Worm (Caenorhabditis elegans) whole organism, L2 larva: ENCODE measurements around the gene pct-1.

Experiments
- C34F6.9 ChIP-seq: fragments of 150-350 bp; optimal IDR thresholded peaks from 2 replicates; lab custom pipeline; 2014; ENCODE audit warnings: missing biosample characterization, missing genetic modification characterization
- ama-1 ChIP-seq: fragments of 150-350 bp; optimal IDR thresholded peaks from 2 replicates; lab custom pipeline; 2018; ENCODE audit warnings: inconsistent platforms
- blmp-1 ChIP-seq: sonication (generic microtip); optimal IDR thresholded peaks from 2 replicates; lab custom pipeline; 2017; ENCODE audit warnings: missing genetic modification characterization, mild to moderate bottlenecking, missing compliant biosample characterization, antibody characterized with exemption, moderate library complexity; ENCODE audit not compliant: insufficient read depth
- ceh-16 ChIP-seq: fragments of 150-350 bp; optimal IDR thresholded peaks from 2 replicates; lab custom pipeline; 2014; ENCODE audit warnings: missing biosample characterization, missing genetic modification characterization
- crh-2 ChIP-seq: sonication (generic microtip); optimal IDR thresholded peaks from 2 replicates; lab custom pipeline; 2017; ENCODE audit warnings: missing biosample characterization, missing genetic modification characterization
- dmd-4 ChIP-seq: sonication (generic microtip); optimal IDR thresholded peaks from 2 replicates; lab custom pipeline; 2017; ENCODE audit warnings: missing biosample characterization, missing genetic modification characterization
- egl-27 ChIP-seq: sonication (generic microtip); optimal IDR thresholded peaks from 3 replicates; lab custom pipeline; 2017; ENCODE audit warnings: missing biosample characterization, missing genetic modification reagents, missing genetic modification characterization
- elt-3 ChIP-seq: sonication (generic microtip); optimal IDR thresholded peaks from 2 replicates; lab custom pipeline; 2017; ENCODE audit warnings: missing biosample characterization, missing genetic modification characterization
- fos-1 ChIP-seq: fragments of 150-350 bp; optimal IDR thresholded peaks from 2 replicates; lab custom pipeline; 2014; ENCODE audit warnings: missing biosample characterization, missing genetic modification characterization
- lin-13 ChIP-seq: fragments of 150-350 bp; optimal IDR thresholded peaks from 2 replicates; lab custom pipeline; 2014; ENCODE audit warnings: missing biosample characterization, missing genetic modification reagents, missing genetic modification characterization
- lin-39 ChIP-seq: fragments of 150-350 bp; optimal IDR thresholded peaks from 2 replicates; lab custom pipeline; 2014; ENCODE audit warnings: missing biosample characterization, missing genetic modification reagents, missing genetic modification characterization
- lsy-2 ChIP-seq, 2 experiments: fragments of 150-350 bp in 1 of 2; sonication (generic microtip) in 1 of 2; optimal IDR thresholded peaks; 2 replicates each; lab custom pipeline; 2014 to 2017; ENCODE audit warnings: missing biosample characterization in 2 of 2, missing genetic modification characterization in 2 of 2
- mab-5 ChIP-seq: fragments of 150-350 bp; optimal IDR thresholded peaks from 2 replicates; lab custom pipeline; 2014; ENCODE audit warnings: missing biosample characterization, missing genetic modification characterization
- nhr-12 ChIP-seq: fragments of 150-350 bp; optimal IDR thresholded peaks from 2 replicates; lab custom pipeline; 2014; ENCODE audit warnings: missing biosample characterization, missing genetic modification characterization
- nhr-129 ChIP-seq: fragments of 150-350 bp; optimal IDR thresholded peaks from 2 replicates; lab custom pipeline; 2014; ENCODE audit warnings: missing biosample characterization, missing genetic modification characterization
- nhr-21 ChIP-seq: fragments of 150-350 bp; optimal IDR thresholded peaks from 2 replicates; lab custom pipeline; 2014; ENCODE audit warnings: missing biosample characterization, missing genetic modification characterization
- nhr-25 ChIP-seq: fragments of 150-350 bp; sonication (generic microtip); optimal IDR thresholded peaks from 3 replicates; lab custom pipeline; 2014; ENCODE audit warnings: missing biosample characterization, missing genetic modification characterization
- nhr-77 ChIP-seq: fragments of 150-350 bp; optimal IDR thresholded peaks from 2 replicates; lab custom pipeline; 2014; ENCODE audit warnings: missing biosample characterization, missing genetic modification characterization
- peb-1 ChIP-seq: fragments of 150-350 bp; optimal IDR thresholded peaks from 2 replicates; lab custom pipeline; 2014; ENCODE audit warnings: missing biosample characterization, missing genetic modification characterization
- sma-9 ChIP-seq, 2 experiments: fragments of 150-350 bp in 1 of 2; sonication (generic microtip) in 1 of 2; optimal IDR thresholded peaks; 2 replicates each; lab custom pipeline; 2014 to 2016; ENCODE audit warnings: missing genetic modification characterization in 2 of 2, mild to moderate bottlenecking in 1 of 2, missing biosample characterization in 1 of 2, missing compliant biosample characterization in 1 of 2, missing genetic modification reagents in 1 of 2, moderate library complexity in 1 of 2
- unc-39 ChIP-seq: fragments of 150-350 bp; optimal IDR thresholded peaks from 2 replicates; lab custom pipeline; 2014; ENCODE audit warnings: missing biosample characterization, missing genetic modification characterization
- unc-55 ChIP-seq: fragments of 150-350 bp; sonication (generic microtip); optimal IDR thresholded peaks from 3 replicates; lab custom pipeline; 2014; ENCODE audit warnings: missing biosample characterization, missing genetic modification reagents, missing genetic modification characterization
- ztf-1 ChIP-seq: fragments of 200-800 bp; sonication (Bioruptor generic); conservative IDR thresholded peaks from 2 replicates; pipeline ENCODE4 v1.3.6; 2022; ENCODE audit warnings: missing genetic modification characterization, missing compliant biosample characterization
- ztf-4 ChIP-seq: fragments of 150-350 bp; optimal IDR thresholded peaks from 2 replicates; lab custom pipeline; 2014; ENCODE audit warnings: missing biosample characterization, missing genetic modification characterization

pct-1 gene

DNA sequence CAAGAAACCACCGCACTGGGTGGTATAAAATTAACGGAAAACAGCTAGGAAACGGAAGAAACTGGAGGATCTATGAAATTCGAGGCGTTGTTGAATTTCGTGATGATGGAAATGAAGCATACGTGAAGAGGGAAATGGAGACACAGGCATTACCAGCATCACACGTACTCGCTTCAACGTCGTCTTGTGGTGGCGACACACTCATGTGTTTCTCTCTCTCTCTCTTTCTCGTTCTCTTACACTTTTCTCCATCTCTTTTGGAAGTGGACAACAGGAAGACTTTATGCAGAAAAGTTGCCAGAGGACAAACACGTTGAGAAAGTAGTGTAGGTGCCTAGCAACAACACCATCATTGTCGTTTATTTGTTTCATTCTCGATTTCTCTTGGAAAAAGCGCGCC is 56.1 kb downstream of the pct-1 start (continued):
- TF ChIP-seq blmp-1 (tag; lab: Kevin White, UChicago) = no peak
- no peak for TF ChIP-seq lin-13 (GFP tag; lab: Kevin White, UChicago)
- TF ChIP-seq ceh-16 (tag; lab: Kevin White, UChicago) = no peak
- no peak for TF ChIP-seq ama-1 (lab: Kevin White, UChicago)
- TF ChIP-seq nhr-21 = no peak
- TF ChIP-seq nhr-25 (tag; lab: Kevin White, UChicago) = no peak
- TF ChIP-seq nhr-77 (tag; lab: Kevin White, UChicago) = no peak
- TF ChIP-seq, all 48 proteins: peak for 7

DNA sequence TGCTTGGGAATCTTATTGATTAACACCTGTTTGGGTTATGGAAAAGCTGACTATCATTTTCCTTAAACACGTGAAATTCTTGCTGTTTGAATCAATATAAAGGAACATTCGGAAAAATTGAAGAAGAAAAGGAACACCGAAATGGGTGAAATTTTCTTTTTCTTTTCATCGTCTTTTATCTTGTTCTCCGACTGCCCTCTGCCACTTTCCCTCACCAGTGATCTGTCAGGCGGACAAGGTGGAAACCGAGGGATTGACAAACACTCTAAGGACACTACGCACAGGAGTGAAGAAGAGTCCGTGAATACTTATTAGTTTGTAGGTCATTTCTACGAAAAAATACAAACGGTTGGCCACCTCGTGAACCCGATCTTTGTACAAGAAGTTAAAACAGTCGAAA is 57.0 kb downstream of the pct-1 start:
- TF ChIP-seq egl-27 (no peak), nhr-21 (no peak), mab-5 (tag; lab: Kevin White, UChicago) (no peak), blmp-1 (tag; lab: Kevin White, UChicago) (peak; percentile 42), unc-55 (GFP tag; lab: Kevin White, UChicago) (no peak)

- peak; percentile 44 for TF ChIP-seq crh-2 (tag; lab: Kevin White, UChicago)
- no peak for TF ChIP-seq unc-39 (tag; lab: Kevin White, UChicago)
- peak; percentile 57 for TF ChIP-seq fos-1 (tag; lab: Kevin White, UChicago)
- peak; percentile 20 for TF ChIP-seq nhr-129
- peak; percentile 14 for TF ChIP-seq sma-9 (GFP tag; optimal IDR thresholded peaks at IDR 0.05; lab: Kevin White, UChicago)
- no peak for TF ChIP-seq sma-9 (tag; optimal IDR thresholded peaks at IDR 0.05; lab: Kevin White, UChicago)
- no peak for TF ChIP-seq lin-39 (tag; lab: Kevin White, UChicago)
- TF ChIP-seq ztf-4 (tag; lab: Kevin White, UChicago) = no peak
- TF ChIP-seq lin-13 (GFP tag; lab: Kevin White, UChicago) = no peak
- no peak for TF ChIP-seq dmd-4 (tag; lab: Kevin White, UChicago)
- peak; percentile 6 for TF ChIP-seq egl-27
- no peak for TF ChIP-seq unc-55 (GFP tag; lab: Kevin White, UChicago)
- no peak for TF ChIP-seq C34F6.9 (tag; lab: Kevin White, UChicago)
Measured at ce11 chrIV:8234088-8234496, 57.8 kb downstream of the pct-1 start.

ce11 chrIV:8235114-8235686 is 58.9 kb downstream of the pct-1 start:
- no peak for TF ChIP-seq egl-27
- peak in 1 of 2 experiments; percentile 11 for TF ChIP-seq lsy-2 (tag; optimal IDR thresholded peaks at IDR 0.05; lab: Kevin White, UChicago)
- no peak for TF ChIP-seq nhr-129
- TF ChIP-seq nhr-12 (tag; lab: Kevin White, UChicago) = no peak
- no peak for TF ChIP-seq ztf-1
- no peak for TF ChIP-seq nhr-77 (tag; lab: Kevin White, UChicago)
- no peak for TF ChIP-seq elt-3 (tag; lab: Kevin White, UChicago)
- no peak for TF ChIP-seq peb-1 (tag; lab: Kevin White, UChicago)
- TF ChIP-seq nhr-21 = no peak
- TF ChIP-seq sma-9 (GFP tag; optimal IDR thresholded peaks at IDR 0.05; lab: Kevin White, UChicago) = peak; percentile 16
- TF ChIP-seq sma-9 (tag; optimal IDR thresholded peaks at IDR 0.05; lab: Kevin White, UChicago) = no peak

- TF ChIP-seq lin-13 (GFP tag; lab: Kevin White, UChicago) = no peak
Measured at ce11 chrIV:8236502-8236901, 60.2 kb downstream of the pct-1 start, which contains the start of gene nhr-66. Gene nhr-66, minus strand, starts transcription at chrIV:8236602.
